Fruit fly (Drosophila melanogaster): Measurements from ENCODE around the gene Zdhhc8.
"Not testable (repeated sequence)": the region's sequence is repeated elsewhere in the genome, so short reads cannot be mapped to it uniquely, and the experiment has no call there.

DNA sequence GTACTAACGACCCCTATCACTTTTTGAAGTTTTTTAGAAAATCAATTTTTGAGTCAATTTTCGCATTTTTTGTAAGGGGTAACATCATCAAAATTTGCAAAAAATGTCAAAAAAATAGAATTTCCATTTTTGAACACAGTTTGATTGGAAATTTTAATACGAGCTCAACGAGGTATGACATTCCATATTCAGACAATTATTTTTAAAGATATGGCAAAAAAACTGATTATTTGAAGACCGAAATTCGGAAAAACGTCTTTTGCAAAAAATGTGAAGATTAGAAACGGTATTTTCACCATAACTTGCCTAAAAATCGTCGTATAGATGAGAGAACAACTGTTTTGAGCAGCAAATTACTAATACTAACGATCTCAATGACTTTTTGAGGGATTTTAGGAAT is 40.8 kb upstream of the Zdhhc8 start:
- TF ChIP-seq Hr78 (GFP tag; optimal IDR thresholded peaks at IDR 0.05); usp (GFP tag; optimal IDR thresholded peaks at IDR 0.05); Hr83 (GFP tag; optimal IDR thresholded peaks at IDR 0.05; ENCODE audit: poor library complexity, severe bottlenecking); HLH106 (tag; optimal IDR thresholded peaks at IDR 0.05); lola (GFP tag; optimal IDR thresholded peaks at IDR 0.05); dsf (GFP tag; optimal IDR thresholded peaks at IDR 0.05; ENCODE audit: borderline replicate concordance); Vsx2 (GFP tag; optimal IDR thresholded peaks at IDR 0.05; ENCODE audit: partially characterized antibody); fru (GFP tag; optimal IDR thresholded peaks at IDR 0.05); GATAd (GFP tag; optimal IDR thresholded peaks at IDR 0.05); Hnf4 (GFP tag; optimal IDR thresholded peaks at IDR 0.05); OdsH (GFP tag; optimal IDR thresholded peaks at IDR 0.05); Dif (GFP tag; optimal IDR thresholded peaks at IDR 0.05; ENCODE audit: partially characterized antibody); h (GFP tag; optimal IDR thresholded peaks at IDR 0.05); Mio (GFP tag; optimal IDR thresholded peaks at IDR 0.05): not testable (repeated sequence)

All from whole organism, wandering third instar larva.